Fruit fly (Drosophila melanogaster) whole organism, embryonic: ENCODE results near the gene Cyp4ac1.
A peak's percentile ranks its signal among the peaks of the same experiment; 100 is the strongest.

Experiments used
- Awh ChIP-seq: fragments of 200-800 bp; sonication (Bioruptor generic); IDR thresholded peaks from 2 replicates; pipeline ENCODE4, ENCODE4 v1.3.6; 2022; ENCODE audit warnings: missing biosample characterization, missing genetic modification characterization
- Blimp-1 ChIP-seq: fragments of 200-800 bp; sonication (Bioruptor generic); optimal IDR thresholded peaks from 3 replicates; lab custom pipeline; 2018; ENCODE audit warnings: missing biosample characterization, missing genetic modification characterization, mild to moderate bottlenecking, moderate library complexity, missing genetic modification reagents
- CG10431 ChIP-seq: fragments of 200-800 bp; sonication (Bioruptor generic); optimal IDR thresholded peaks from 3 replicates; lab custom pipeline; 2018; ENCODE audit warnings: missing biosample characterization, mild to moderate bottlenecking, missing genetic modification characterization
- CG11093 ChIP-seq: fragments of 200-800 bp; sonication (Bioruptor generic); IDR thresholded peaks from 3 replicates; pipeline ENCODE4 v1.3.6; 2022; ENCODE audit warnings: missing biosample characterization, missing genetic modification characterization
- CG11504 ChIP-seq: fragments of 200-800 bp; sonication (Bioruptor generic); optimal IDR thresholded peaks from 3 replicates; lab custom pipeline; 2019; ENCODE audit warnings: missing biosample characterization, mild to moderate bottlenecking, missing genetic modification characterization, moderate library complexity
- CG12391 ChIP-seq: fragments of 200-800 bp; sonication (Bioruptor generic); optimal IDR thresholded peaks from 3 replicates; lab custom pipeline; 2018; ENCODE audit warnings: missing biosample characterization, mild to moderate bottlenecking, missing genetic modification characterization, moderate library complexity
- CG12769 ChIP-seq: fragments of 200-800 bp; sonication (Bioruptor generic); optimal IDR thresholded peaks from 2 replicates; lab custom pipeline; 2019; ENCODE audit warnings: missing biosample characterization, mild to moderate bottlenecking, missing genetic modification characterization, moderate library complexity
- CG13424 ChIP-seq: fragments of 200-800 bp; sonication (Bioruptor generic); optimal IDR thresholded peaks from 2 replicates; lab custom pipeline; 2019; ENCODE audit warnings: missing biosample characterization, mild to moderate bottlenecking, missing genetic modification characterization, moderate library complexity
- CG13894 ChIP-seq: fragments of 200-800 bp; sonication (Bioruptor generic); optimal IDR thresholded peaks from 3 replicates; lab custom pipeline; 2018; ENCODE audit warnings: missing biosample characterization, mild to moderate bottlenecking, missing genetic modification characterization, moderate library complexity
- CG17359 ChIP-seq: fragments of 200-800 bp; sonication (Bioruptor generic); optimal IDR thresholded peaks from 3 replicates; lab custom pipeline; 2018; ENCODE audit warnings: missing biosample characterization, mild to moderate bottlenecking, missing genetic modification characterization, moderate library complexity
- CG1832 ChIP-seq: fragments of 200-800 bp; sonication (Bioruptor generic); optimal IDR thresholded peaks from 2 replicates; lab custom pipeline; 2017; ENCODE audit warnings: missing biosample characterization, mild to moderate bottlenecking, missing genetic modification characterization, inconsistent platforms
- CG30431 ChIP-seq: fragments of 200-800 bp; sonication (Bioruptor generic); optimal IDR thresholded peaks from 2 replicates; lab custom pipeline; 2017; ENCODE audit warnings: missing biosample characterization, missing genetic modification characterization
- CG33213 ChIP-seq: fragments of 200-800 bp; sonication (Bioruptor generic); optimal IDR thresholded peaks from 3 replicates; lab custom pipeline; 2016; ENCODE audit warnings: missing biosample characterization, missing genetic modification characterization
- CG4404 ChIP-seq: fragments of 200-800 bp; sonication (Bioruptor generic); IDR thresholded peaks from 2 replicates; pipeline ENCODE4 v1.3.6; 2022; ENCODE audit warnings: missing biosample characterization, missing genetic modification characterization
- CG5245 ChIP-seq: fragments of 200-800 bp; sonication (Bioruptor generic); optimal IDR thresholded peaks from 3 replicates; lab custom pipeline; 2016; ENCODE audit warnings: missing biosample characterization, missing genetic modification characterization
- CG5953 ChIP-seq: fragments of 200-800 bp; sonication (Bioruptor generic); IDR thresholded peaks from 2 replicates; pipeline ENCODE4 v1.3.6; 2022; ENCODE audit warnings: missing biosample characterization, missing genetic modification characterization
- CG6813 ChIP-seq: fragments of 200-800 bp; sonication (Bioruptor generic); optimal IDR thresholded peaks from 2 replicates; lab custom pipeline; 2017; ENCODE audit warnings: missing biosample characterization, missing genetic modification characterization, mild to moderate bottlenecking, moderate library complexity, missing genetic modification reagents
- CG7786 ChIP-seq: fragments of 200-800 bp; sonication (Bioruptor generic); optimal IDR thresholded peaks from 2 replicates; lab custom pipeline; 2016; ENCODE audit warnings: missing biosample characterization, missing genetic modification characterization
- CG8290 ChIP-seq, 3 experiments: fragments of 200-800 bp; sonication (Bioruptor generic); optimal IDR thresholded peaks; 2 replicates each; lab custom pipeline; 2016 to 2019; ENCODE audit warnings: missing biosample characterization in 3 of 3, missing genetic modification characterization in 3 of 3, mild to moderate bottlenecking in 2 of 3, moderate library complexity in 1 of 3
- CG9727 ChIP-seq: fragments of 200-800 bp; sonication (Bioruptor generic); optimal IDR thresholded peaks from 3 replicates; lab custom pipeline; 2017; ENCODE audit warnings: missing biosample characterization, mild to moderate bottlenecking, missing genetic modification characterization
- Dp ChIP-seq: fragments of 200-800 bp; sonication (Bioruptor generic); optimal IDR thresholded peaks from 2 replicates; lab custom pipeline; 2018; ENCODE audit warnings: missing biosample characterization, mild to moderate bottlenecking, missing genetic modification characterization, moderate library complexity
- Dref ChIP-seq: fragments of 200-800 bp; sonication (Bioruptor generic); IDR thresholded peaks from 2 replicates; pipeline ENCODE4 v1.3.6; 2022; ENCODE audit warnings: missing biosample characterization, missing genetic modification characterization
- H15 ChIP-seq: fragments of 200-800 bp; sonication (Bioruptor generic); IDR thresholded peaks from 3 replicates; pipeline ENCODE4 v1.3.6; 2022; ENCODE audit warnings: missing biosample characterization, missing genetic modification characterization
- Hr51 ChIP-seq, 2 experiments: fragments of 200-800 bp; sonication (Bioruptor generic); optimal IDR thresholded peaks; 2 replicates in 1 of 2; 3 replicates in 1 of 2; lab custom pipeline; 2016 to 2018; ENCODE audit warnings: missing biosample characterization in 2 of 2, missing genetic modification characterization in 2 of 2, mild to moderate bottlenecking in 1 of 2, moderate library complexity in 1 of 2
- Hr78 ChIP-seq, 2 experiments: fragments of 200-800 bp in 1 of 2; fragments of >200 bp in 1 of 2; sonication (Bioruptor generic) in 1 of 2; optimal IDR thresholded peaks; 2 replicates each; lab custom pipeline; 2017 to 2019; ENCODE audit warnings: missing biosample characterization in 2 of 2, missing genetic modification characterization in 2 of 2, mild to moderate bottlenecking in 1 of 2, moderate library complexity in 1 of 2
- Med ChIP-seq: fragments of 200-800 bp; sonication (Bioruptor generic); peaks from one replicate; lab custom pipeline; 2016; ENCODE audit warnings: missing biosample characterization, missing genetic modification characterization, mild to moderate bottlenecking, inconsistent platforms, moderate library complexity
- Nf-YB ChIP-seq: fragments of 200-800 bp; sonication (Bioruptor generic); optimal IDR thresholded peaks from 3 replicates; lab custom pipeline; 2019; ENCODE audit warnings: missing biosample characterization, mild to moderate bottlenecking, missing genetic modification characterization, moderate library complexity
- Oli ChIP-seq: fragments of 200-800 bp; sonication (Bioruptor generic); optimal IDR thresholded peaks from 2 replicates; lab custom pipeline; 2018; ENCODE audit warnings: missing biosample characterization, mild to moderate bottlenecking, missing genetic modification characterization, moderate library complexity
- PHDP ChIP-seq: fragments of 200-800 bp; sonication (Bioruptor generic); optimal IDR thresholded peaks from 3 replicates; lab custom pipeline; 2018; ENCODE audit warnings: missing biosample characterization, mild to moderate bottlenecking, missing genetic modification characterization, moderate library complexity
- Rx ChIP-seq: fragments of 200-800 bp; sonication (Bioruptor generic); IDR thresholded peaks from 2 replicates; pipeline ENCODE4 v1.3.6; 2022; ENCODE audit warnings: missing biosample characterization, missing genetic modification characterization
- Sox102F ChIP-seq: fragments of 200-800 bp; sonication (Bioruptor generic); optimal IDR thresholded peaks from 2 replicates; lab custom pipeline; 2018; ENCODE audit warnings: missing biosample characterization, mild to moderate bottlenecking, missing genetic modification characterization, moderate library complexity
- Usf ChIP-seq: fragments of 200-800 bp; sonication (Bioruptor generic); optimal IDR thresholded peaks from 2 replicates; lab custom pipeline; 2017; ENCODE audit warnings: missing genotype, missing biosample characterization, missing genetic modification characterization
- Vsx1 ChIP-seq: fragments of 200-800 bp; sonication (Bioruptor generic); optimal IDR thresholded peaks from 2 replicates; lab custom pipeline; 2017; ENCODE audit warnings: missing biosample characterization, mild to moderate bottlenecking, missing genetic modification characterization, missing genetic modification reagents
- YL-1 ChIP-seq: fragments of 200-800 bp; sonication (Bioruptor generic); optimal IDR thresholded peaks from 3 replicates; lab custom pipeline; 2017; ENCODE audit warnings: missing biosample characterization, mild to moderate bottlenecking, missing genetic modification characterization
- abd-A ChIP-seq: fragments of 200-800 bp; sonication (Bioruptor generic); optimal IDR thresholded peaks from 3 replicates; lab custom pipeline; 2019; ENCODE audit warnings: missing biosample characterization, mild to moderate bottlenecking, missing genetic modification characterization, moderate library complexity
- ara ChIP-seq: fragments of 200-800 bp; sonication (Bioruptor generic); IDR thresholded peaks from 2 replicates; pipeline ENCODE4 v1.3.6; 2022; ENCODE audit warnings: missing biosample characterization, missing genetic modification characterization
- chinmo ChIP-seq: fragments of 200-800 bp; sonication (Bioruptor generic); IDR thresholded peaks from 4 replicates; pipeline ENCODE4 v1.3.6; 2022; ENCODE audit warnings: missing biosample characterization, missing genetic modification characterization; ENCODE audit not compliant: partially characterized antibody
- crc ChIP-seq: fragments of 200-800 bp; sonication (Bioruptor generic); optimal IDR thresholded peaks from 2 replicates; lab custom pipeline; 2016; ENCODE audit warnings: missing biosample characterization, missing genetic modification characterization
- dati ChIP-seq: fragments of 200-800 bp; sonication (Bioruptor generic); IDR thresholded peaks from 2 replicates; pipeline ENCODE4 v1.3.6; 2022; ENCODE audit warnings: missing biosample characterization, missing genetic modification characterization
- dmrt11E ChIP-seq: fragments of 200-800 bp; sonication (Bioruptor generic); optimal IDR thresholded peaks from 3 replicates; lab custom pipeline; 2018; ENCODE audit warnings: missing biosample characterization, mild to moderate bottlenecking, missing genetic modification characterization, moderate library complexity
- eve ChIP-seq, 2 experiments: fragments of >200 bp; optimal IDR thresholded peaks; 2 replicates each; lab custom pipeline; 2017; ENCODE audit warnings: missing biosample characterization in 2 of 2, missing genetic modification characterization in 2 of 2
- grn ChIP-seq: fragments of 200-800 bp; sonication (Bioruptor generic); optimal IDR thresholded peaks from 3 replicates; lab custom pipeline; 2017; ENCODE audit warnings: missing biosample characterization, missing genetic modification characterization
- hkb ChIP-seq, 2 experiments: fragments of 200-800 bp in 1 of 2; fragments of >200 bp in 1 of 2; sonication (Bioruptor generic) in 1 of 2; IDR thresholded peaks in 1 of 2; optimal IDR thresholded peaks in 1 of 2; 2 replicates each; pipeline versions ENCODE4 v1.3.6 to Lab custom; 2017 to 2022; ENCODE audit warnings: missing biosample characterization in 1 of 2, missing genetic modification characterization in 1 of 2
- sd ChIP-seq: fragments of 200-800 bp; sonication (Bioruptor generic); optimal IDR thresholded peaks from 3 replicates; lab custom pipeline; 2018; ENCODE audit warnings: missing biosample characterization, mild to moderate bottlenecking, missing genetic modification characterization, moderate library complexity
- vvl ChIP-seq: fragments of 200-800 bp; sonication (Bioruptor generic); IDR thresholded peaks from 2 replicates; pipeline ENCODE4 v1.3.6; 2022; ENCODE audit warnings: missing biosample characterization, missing genetic modification characterization
- zf30C ChIP-seq: fragments of 200-800 bp; sonication (Bioruptor generic); optimal IDR thresholded peaks from 3 replicates; lab custom pipeline; 2018; ENCODE audit warnings: missing biosample characterization, mild to moderate bottlenecking, missing genetic modification characterization

The Cyp4ac1 gene

dm6 chr2L:5229735-5230347 lies 34.0 kb upstream of the Cyp4ac1 start:
- TF ChIP-seq abd-A (tag; lab: Kevin White, UChicago) (peak; percentile 75), Rx (GFP tag; lab: Robert Waterston, UW) (no peak), Usf (no peak), Vsx1 (GFP tag; lab: Kevin White, UChicago) (peak; percentile 20), eve (GFP tag; optimal IDR thresholded peaks at IDR 0.05; lab: Kevin White, UChicago) (peak in 1 of 2 experiments; percentile 44), YL-1 (no peak), chinmo (GFP tag; lab: Robert Waterston, UW) (0 out of 4 replicates have a peak, but pooled peaks have one; percentile 60), Hr78 (GFP tag; optimal IDR thresholded peaks at IDR 0.05; lab: Kevin White, UChicago) (no peak), zf30C (GFP tag; lab: Kevin White, UChicago) (no peak), dmrt11E (tag; lab: Kevin White, UChicago) (no peak), sd (tag; lab: Kevin White, UChicago) (peak; percentile 50), Hr51 (GFP tag; optimal IDR thresholded peaks at IDR 0.05; lab: Kevin White, UChicago) (no peak), vvl (GFP tag; lab: Robert Waterston, UW) (0 out of 2 replicates have a peak, but pooled peaks have one; percentile 36), CG5245 (GFP tag; lab: Kevin White, UChicago) (no peak), crc (no peak), CG1832 (GFP tag; lab: Kevin White, UChicago) (no peak), CG4404 (GFP tag; lab: Robert Waterston, UW) (no peak), CG7786 (GFP tag; lab: Kevin White, UChicago) (no peak), CG10431 (GFP tag; lab: Kevin White, UChicago) (no peak), Awh (peak; percentile 59; the same call in 1 of the 2 replicates), Med (GFP tag; lab: Kevin White, UChicago) (peak; percentile 24), Dref (GFP tag; lab: Robert Waterston, UW) (no peak), grn (GFP tag; lab: Kevin White, UChicago) (peak; percentile 51), CG13894 (tag; lab: Kevin White, UChicago) (peak; percentile 51), Nf-YB (GFP tag; lab: Kevin White, UChicago) (no peak), CG12769 (tag; lab: Kevin White, UChicago) (peak; percentile 5), ara (GFP tag; lab: Robert Waterston, UW) (no peak)
- TF ChIP-seq, all 482 proteins: peak for 11

- TF ChIP-seq CG13424 (tag; lab: Kevin White, UChicago), result no peak
- no peak for TF ChIP-seq dati (GFP tag; lab: Robert Waterston, UW)
- TF ChIP-seq Dp, result no peak
- peak; percentile 54 for TF ChIP-seq Med (GFP tag; lab: Kevin White, UChicago)
- no peak for TF ChIP-seq CG11093 (GFP tag; lab: Robert Waterston, UW)
- TF ChIP-seq PHDP (tag; lab: Kevin White, UChicago), result no peak
- TF ChIP-seq H15 (GFP tag; lab: Robert Waterston, UW), result no peak
- TF ChIP-seq CG30431, result no peak
- TF ChIP-seq CG11504 (tag; lab: Kevin White, UChicago), result peak; percentile 62
Measured at dm6 chr2L:5230772-5231171, 33.0 kb upstream of the Cyp4ac1 start.

- TF ChIP-seq Med (GFP tag; lab: Kevin White, UChicago), result peak; percentile 68
- TF ChIP-seq CG8290 (GFP tag; optimal IDR thresholded peaks at IDR 0.05; lab: Kevin White, UChicago), result peak; percentile 0
- TF ChIP-seq CG8290 (tag; optimal IDR thresholded peaks at IDR 0.05; lab: Kevin White, UChicago), result no peak
- peak; percentile 9 for TF ChIP-seq CG17359 (tag; lab: Kevin White, UChicago)
- TF ChIP-seq CG12391, result peak; percentile 4
- TF ChIP-seq CG6813 (GFP tag; lab: Kevin White, UChicago), result no peak
- TF ChIP-seq hkb (optimal IDR thresholded peaks at IDR 0.05; lab: Kevin White, UChicago), result no peak
- peak; percentile 50; the same call in 1 of the 2 replicates for TF ChIP-seq hkb (GFP tag; IDR thresholded peaks at IDR 0.05; lab: Robert Waterston, UW)
- no peak for TF ChIP-seq CG33213 (GFP tag; lab: Kevin White, UChicago)
- TF ChIP-seq Oli (tag; lab: Kevin White, UChicago), result peak; percentile 12
- peak; percentile 2 for TF ChIP-seq CG9727 (GFP tag; lab: Kevin White, UChicago)
- TF ChIP-seq Sox102F (GFP tag; lab: Kevin White, UChicago), result peak; percentile 24
- no peak for TF ChIP-seq CG5953 (GFP tag; lab: Robert Waterston, UW)
- peak; percentile 13 for TF ChIP-seq Blimp-1 (GFP tag; lab: Kevin White, UChicago)
Measured at dm6 chr2L:5231437-5231836, 32.4 kb upstream of the Cyp4ac1 start.
